Fruit fly (Drosophila melanogaster) whole organism, embryonic: ENCODE results near the gene CG13000.

Experiments
- CG1647 ChIP-seq: fragments of 200-800 bp; sonication (Bioruptor generic); optimal IDR thresholded peaks from 3 replicates; lab custom pipeline; 2016; ENCODE audit warnings: missing biosample characterization, missing genetic modification characterization
- CG3407 ChIP-seq: fragments of 200-800 bp; sonication (Bioruptor generic); optimal IDR thresholded peaks from 2 replicates; lab custom pipeline; 2018; ENCODE audit warnings: missing biosample characterization, mild to moderate bottlenecking, missing genetic modification characterization
- Nf-YC ChIP-seq: fragments of 200-800 bp; optimal IDR thresholded peaks from 3 replicates; lab custom pipeline; 2019; ENCODE audit warnings: missing biosample characterization, mild to moderate bottlenecking, missing genetic modification characterization, moderate library complexity
- Poxn ChIP-seq: fragments of 200-800 bp; sonication (Bioruptor generic); IDR thresholded peaks from 2 replicates; pipeline ENCODE4 v1.3.6; 2022; ENCODE audit warnings: missing biosample characterization, missing genetic modification characterization
- her ChIP-seq: fragments of 200-800 bp; sonication (Bioruptor generic); optimal IDR thresholded peaks from 2 replicates; lab custom pipeline; 2016; ENCODE audit warnings: missing biosample characterization, missing genetic modification characterization
- ro ChIP-seq: fragments of 200-800 bp; sonication (Bioruptor generic); IDR thresholded peaks from 2 replicates; pipeline ENCODE4 v1.3.6; 2022; ENCODE audit warnings: missing biosample characterization, missing genetic modification characterization

dm6 chrX:16948371-16948770 is at the start of gene CG13000:
- TF ChIP-seq ro (GFP tag; lab: Robert Waterston, UW) (no peak), Poxn (GFP tag; lab: Robert Waterston, UW) (no peak), her (GFP tag; lab: Kevin White, UChicago) (no peak), CG3407 (no peak), Nf-YC (tag; lab: Kevin White, UChicago) (no peak), CG1647 (GFP tag; lab: Kevin White, UChicago) (no peak)
